Fruit fly (Drosophila melanogaster) Kc167 (cell line): Measurements from ENCODE around the gene TfIIEalpha.

Source experiments
- Sin3A ChIP-seq: fragments of >200 bp; optimal IDR thresholded peaks from 2 replicates; lab custom pipeline; 2018; ENCODE audit warnings: missing external identifiers
- h ChIP-seq: fragments of >200 bp; optimal IDR thresholded peaks from 3 replicates; lab custom pipeline; 2018; ENCODE audit warnings: missing external identifiers
- insv ChIP-seq: fragments of >200 bp; optimal IDR thresholded peaks from 3 replicates; lab custom pipeline; 2018; ENCODE audit warnings: missing external identifiers
- ttk ChIP-seq: sonication (Bioruptor generic); optimal IDR thresholded peaks from 2 replicates; lab custom pipeline; 2017; ENCODE audit warnings: missing external identifiers

The TfIIEalpha gene

dm6 chr3L:11731841-11732240, 50.0 kb downstream of the TfIIEalpha start, which contains the start of gene CG32087:
Gene CG32087, plus strand, starts transcription at chr3L:11732141.
- TF ChIP-seq ttk (lab: Kevin White, UChicago) (no peak), Sin3A (lab: Kevin White, UChicago) (no peak), insv (lab: Kevin White, UChicago) (no peak), h (lab: Kevin White, UChicago) (no peak)
